Worm (Caenorhabditis elegans): ENCODE results near the gene Y94H6A.5.

Y94H6A.5 gene

DNA sequence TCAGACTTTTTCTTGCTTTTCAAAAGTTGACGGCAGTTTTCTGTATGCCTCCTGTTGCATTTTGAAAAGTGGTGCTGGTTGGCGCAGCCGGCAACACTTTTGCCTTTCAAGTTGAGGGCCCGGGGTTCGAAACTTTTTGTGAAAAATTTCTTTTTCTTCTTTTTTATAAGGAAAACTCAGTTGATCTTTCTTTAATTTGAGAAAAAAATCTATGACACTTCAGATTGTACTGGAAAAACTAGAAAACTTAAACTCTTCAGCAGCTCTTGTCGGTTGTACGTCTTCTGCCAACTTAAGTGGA lies 38.9 kb downstream of the Y94H6A.5 start (continued):
- TF ChIP-seq gei-8 (GFP tag; optimal IDR thresholded peaks at IDR 0.05) (peak; percentile 57), F26F4.8 (GFP tag; conservative IDR thresholded peaks at IDR 0.05) (peak; percentile 88), lir-3 (tag; optimal IDR thresholded peaks at IDR 0.05) (no peak), snpc-1.2 (GFP tag; IDR thresholded peaks at IDR 0.05) (0 out of 2 replicates have a peak, but pooled peaks have one; percentile 54), lin-13 (GFP tag; optimal IDR thresholded peaks at IDR 0.05) (no peak), mxl-2 (GFP tag; conservative IDR thresholded peaks at IDR 0.05) (no peak), spr-1 (tag; optimal IDR thresholded peaks at IDR 0.05) (no peak), aly-2 (tag; optimal IDR thresholded peaks at IDR 0.05) (no peak), php-3 (GFP tag; IDR thresholded peaks at IDR 0.05) (no peak), tra-1 (GFP tag; IDR thresholded peaks at IDR 0.05) (no peak), zfp-2 (tag; optimal IDR thresholded peaks at IDR 0.05) (no peak), dmd-8 (GFP tag; IDR thresholded peaks at IDR 0.05) (0 out of 2 replicates have a peak, but pooled peaks have one; percentile 70), dve-1 (tag; optimal IDR thresholded peaks at IDR 0.05; ENCODE audit: insufficient read depth) (no peak), zag-1 (tag; optimal IDR thresholded peaks at IDR 0.05) (no peak), egl-27 (tag; optimal IDR thresholded peaks at IDR 0.05) (no peak), vab-7 (GFP tag; IDR thresholded peaks at IDR 0.05) (peak; percentile 61; the same call in 1 of the 2 replicates), jun-1 (tag; optimal IDR thresholded peaks at IDR 0.05) (no peak), nhr-28 (tag; optimal IDR thresholded peaks at IDR 0.05) (no peak), madf-9 (GFP tag; conservative IDR thresholded peaks at IDR 0.05) (no peak), Y75B8A.6 (GFP tag; IDR thresholded peaks at IDR 0.05) (peak; percentile 32; the same call in 1 of the 2 replicates), hif-1 (tag; optimal IDR thresholded peaks at IDR 0.05) (no peak), dpl-1 (GFP tag; optimal IDR thresholded peaks at IDR 0.05) (no peak), dmd-6 (GFP tag; IDR thresholded peaks at IDR 0.05) (no peak), tag-97 (GFP tag; IDR thresholded peaks at IDR 0.05) (no peak), aha-1 (tag) (peak; percentile 9), lin-38 (GFP tag; IDR thresholded peaks at IDR 0.05) (peak; percentile 75), daf-16 (GFP tag; optimal IDR thresholded peaks at IDR 0.05) (peak in 1 of 2 experiments; percentile 60), daf-16 (tag; optimal IDR thresholded peaks at IDR 0.05) (no peak), hmg-1.1 (GFP tag; IDR thresholded peaks at IDR 0.05) (no peak; the same call in 1 of the 2 replicates), Y48G9A.11 (GFP tag; IDR thresholded peaks at IDR 0.05) (peak; percentile 60; the same call in 1 of the 2 replicates), lsy-2 (tag; optimal IDR thresholded peaks at IDR 0.05) (no peak), attf-4 (tag; optimal IDR thresholded peaks at IDR 0.05) (no peak), ceh-20 (GFP tag; IDR thresholded peaks at IDR 0.05) (no peak), T26A8.4 (GFP tag; IDR thresholded peaks at IDR 0.05) (no peak), ctbp-1 (GFP tag; IDR thresholded peaks at IDR 0.05) (no peak), F10B5.3 (tag; optimal IDR thresholded peaks at IDR 0.05) (no peak), T20F7.1 (GFP tag; optimal IDR thresholded peaks at IDR 0.05) (peak; percentile 21), D1046.2 (GFP tag; IDR thresholded peaks at IDR 0.05) (peak; percentile 84), zfp-3 (GFP tag; conservative IDR thresholded peaks at IDR 0.05) (no peak), hlh-11 (tag; optimal IDR thresholded peaks at IDR 0.05) (no peak), lin-15B (tag; optimal IDR thresholded peaks at IDR 0.05) (no peak), ZK546.5 (tag; optimal IDR thresholded peaks at IDR 0.05) (no peak), mep-1 (tag; optimal IDR thresholded peaks at IDR 0.05) (no peak), mes-2 (tag; optimal IDR thresholded peaks at IDR 0.05; ENCODE audit: poor library complexity, severe bottlenecking) (peak; percentile 51)

Data from whole organism, L4 larva.